Worm (Caenorhabditis elegans) whole organism, dauer: ENCODE measurements around the gene W02D7.4.

Experiments
- unc-62 ChIP-seq: sonication (generic microtip); optimal IDR thresholded peaks from 2 replicates; lab custom pipeline; 2017; ENCODE audit warnings: missing biosample characterization, missing genetic modification reagents, missing genetic modification characterization

Gene W02D7.4

ce11 chrV:8300935-8301535 is 3.6 kb upstream of the W02D7.4 start, which contains the start of gene W02D7.6:
TSS of gene W02D7.6 (minus strand) at chrV:8301507.
- TF ChIP-seq unc-62 = no peak

- TF ChIP-seq unc-62 = no peak
These were observed 1.9 kb upstream of the W02D7.4 start, which contains the start of gene W02D7.5 for ce11 chrV:8299191-8299854. TSS of gene W02D7.5 (minus strand) at chrV:8299241.

ce11 chrV:8295866-8296265 is 1.5 kb downstream of the W02D7.4 start, which contains the start of gene smex-1:
TSS of gene smex-1 (minus strand) at chrV:8295966.
- TF ChIP-seq unc-62 = no peak

- TF ChIP-seq unc-62 = no peak
These were observed 5.6 kb downstream of the W02D7.4 start, which contains the start of gene srg-33 for ce11 chrV:8291764-8292163. TSS of gene srg-33 (plus strand) at chrV:8292064.

ce11 chrV:8288125-8288806 is 9.1 kb downstream of the W02D7.4 start:
- TF ChIP-seq unc-62 = no peak

ce11 chrV:8285455-8285854 is 11.9 kb downstream of the W02D7.4 start:
- no peak for TF ChIP-seq unc-62

- TF ChIP-seq unc-62 = no peak
These were observed 12.6 kb downstream of the W02D7.4 start, which contains the start of gene slc-17.5 for ce11 chrV:8284800-8285199. TSS of gene slc-17.5 (minus strand) at chrV:8284900.

ce11 chrV:8282933-8283332 is 14.5 kb downstream of the W02D7.4 start:
- TF ChIP-seq unc-62 = no peak

- TF ChIP-seq unc-62 = no peak
These were observed 15.8 kb downstream of the W02D7.4 start for ce11 chrV:8281646-8282045.

- TF ChIP-seq unc-62 = no peak
These were observed 16.6 kb downstream of the W02D7.4 start, which contains the start of gene str-135 for ce11 chrV:8280770-8281169. TSS of gene str-135 (minus strand) at chrV:8280870.

ce11 chrV:8278830-8279229 is 18.6 kb downstream of the W02D7.4 start, which contains the start of gene str-136:
TSS of gene str-136 (minus strand) at chrV:8278930.
- TF ChIP-seq unc-62 = no peak

- no peak for TF ChIP-seq unc-62
These were observed 25.4 kb downstream of the W02D7.4 start, which contains the start of gene asp-5 for ce11 chrV:8271995-8272394. TSS of gene asp-5 (plus strand) at chrV:8272385.

- no peak for TF ChIP-seq unc-62
These were observed 26.0 kb downstream of the W02D7.4 start for ce11 chrV:8271395-8271794.

ce11 chrV:8269878-8270277 is 27.5 kb downstream of the W02D7.4 start:
- TF ChIP-seq unc-62 = no peak

ce11 chrV:8268902-8269301 is 28.5 kb downstream of the W02D7.4 start, which contains the start of the genes asp-6 and asp-12:
TSS of gene asp-6 (minus strand) at chrV:8268937.
TSS of gene asp-12 (plus strand) at chrV:8269210.
- TF ChIP-seq unc-62 = no peak

- no peak for TF ChIP-seq unc-62
These were observed 30.1 kb downstream of the W02D7.4 start for ce11 chrV:8267275-8267674.

ce11 chrV:8266232-8266631 is 31.2 kb downstream of the W02D7.4 start, which contains the start of gene F21F8.5:
TSS of gene F21F8.5 (minus strand) at chrV:8266332.
- TF ChIP-seq unc-62 = no peak
